Worm (Caenorhabditis elegans): ENCODE results near the gene srh-1.

Gene srh-1

ce11 chrV:11485558-11485957 is at the start of gene srh-1:
Gene srh-1 (plus strand): TSS chrV:11485858.
- no peak for TF ChIP-seq Y105C5A.15 (GFP tag; IDR thresholded peaks at IDR 0.05)
- no peak for TF ChIP-seq tag-97 (GFP tag; IDR thresholded peaks at IDR 0.05)
- no peak for TF ChIP-seq nhr-76 (tag; optimal IDR thresholded peaks at IDR 0.05)
- no peak for TF ChIP-seq ama-1 (optimal IDR thresholded peaks at IDR 0.05)
- TF ChIP-seq Y5F2A.4 (GFP tag; optimal IDR thresholded peaks at IDR 0.05): no peak
- no peak for TF ChIP-seq pqm-1 (tag; optimal IDR thresholded peaks at IDR 0.05)
- TF ChIP-seq nhr-6 (tag; optimal IDR thresholded peaks at IDR 0.05): no peak
- no peak for TF ChIP-seq snpc-4 (tag; optimal IDR thresholded peaks at IDR 0.05)
- no peak for TF ChIP-seq nhr-102 (tag; optimal IDR thresholded peaks at IDR 0.05)
- TF ChIP-seq unc-39 (tag; optimal IDR thresholded peaks at IDR 0.05): no peak
- TF ChIP-seq snpc-1.2 (GFP tag; IDR thresholded peaks at IDR 0.05): no peak

- TF ChIP-seq tag-97 (GFP tag; IDR thresholded peaks at IDR 0.05) (no peak), madf-9 (GFP tag; conservative IDR thresholded peaks at IDR 0.05) (no peak), lir-3 (tag; optimal IDR thresholded peaks at IDR 0.05) (no peak), aha-1 (tag) (peak; percentile 80), cey-2 (tag; optimal IDR thresholded peaks at IDR 0.05; ENCODE audit: borderline replicate concordance, insufficient read depth) (no peak)
These were observed 49.3 kb upstream of the srh-1 start for ce11 chrV:11436407-11436806.

- TF ChIP-seq Y105C5A.15 (GFP tag; IDR thresholded peaks at IDR 0.05) (no peak), mdt-29 (GFP tag; IDR thresholded peaks at IDR 0.05) (no peak), mep-1 (tag; optimal IDR thresholded peaks at IDR 0.05) (no peak)
These were observed 47.2 kb upstream of the srh-1 start, which contains the start of gene dmsr-1 for ce11 chrV:11438464-11438863. Gene dmsr-1 (plus strand): TSS chrV:11438764.

- no peak for TF ChIP-seq F44E2.7 (GFP tag; IDR thresholded peaks at IDR 0.05)
- TF ChIP-seq unc-62 (GFP tag; optimal IDR thresholded peaks at IDR 0.05 in 1 of 2): peak in 1 of 2 experiments; percentile 94
- no peak for TF ChIP-seq unc-62 (tag; optimal IDR thresholded peaks at IDR 0.05)
These were observed 46.5 kb upstream of the srh-1 start for ce11 chrV:11439202-11439601.

ce11 chrV:11443503-11443902 is 42.2 kb upstream of the srh-1 start, which contains the start of gene F57B7.2:
Gene F57B7.2 (minus strand): TSS chrV:11443603.
- TF ChIP-seq aly-2 (tag; optimal IDR thresholded peaks at IDR 0.05): no peak
- TF ChIP-seq lsy-2 (tag; optimal IDR thresholded peaks at IDR 0.05): peak in 1 of 2 experiments; percentile 20

ce11 chrV:11445375-11445774 is 40.3 kb upstream of the srh-1 start:
- TF ChIP-seq unc-39 (tag; optimal IDR thresholded peaks at IDR 0.05) (no peak), mdl-1 (tag; optimal IDR thresholded peaks at IDR 0.05) (peak in 1 of 2 experiments; percentile 56), duxl-1 (tag; optimal IDR thresholded peaks at IDR 0.05; ENCODE audit: poor library complexity) (no peak), set-16 (GFP tag; IDR thresholded peaks at IDR 0.05) (peak; percentile 60; the same call in 1 of the 2 replicates), hif-1 (tag; optimal IDR thresholded peaks at IDR 0.05) (peak in 1 of 2 experiments; percentile 18), skn-1 (tag; optimal IDR thresholded peaks at IDR 0.05) (no peak), ztf-7 (tag; optimal IDR thresholded peaks at IDR 0.05) (no peak), nhr-6 (tag; optimal IDR thresholded peaks at IDR 0.05) (no peak), cey-2 (tag; optimal IDR thresholded peaks at IDR 0.05; ENCODE audit: borderline replicate concordance, insufficient read depth) (no peak), dmd-6 (GFP tag; IDR thresholded peaks at IDR 0.05) (no peak), hlh-11 (tag; optimal IDR thresholded peaks at IDR 0.05) (peak; percentile 5), unc-62 (GFP tag; optimal IDR thresholded peaks at IDR 0.05 in 1 of 2) (no peak), unc-62 (tag; optimal IDR thresholded peaks at IDR 0.05) (no peak), mxl-3 (GFP tag; optimal IDR thresholded peaks at IDR 0.05) (no peak), lin-13 (GFP tag; optimal IDR thresholded peaks at IDR 0.05) (no peak), rbr-2 (tag; optimal IDR thresholded peaks at IDR 0.05) (peak; percentile 44), hlh-30 (tag; optimal IDR thresholded peaks at IDR 0.05; ENCODE audit: insufficient read depth) (peak; percentile 7), lin-39 (tag; optimal IDR thresholded peaks at IDR 0.05) (no peak), Y5F2A.4 (GFP tag; optimal IDR thresholded peaks at IDR 0.05) (no peak), egl-43 (GFP tag; IDR thresholded peaks at IDR 0.05) (0 out of 2 replicates have a peak, but pooled peaks have one; percentile 55), tag-97 (GFP tag; IDR thresholded peaks at IDR 0.05) (no peak), ces-1 (GFP tag; optimal IDR thresholded peaks at IDR 0.05) (no peak), pqm-1 (tag; optimal IDR thresholded peaks at IDR 0.05) (no peak), nhr-77 (tag; optimal IDR thresholded peaks at IDR 0.05) (no peak), nhr-48 (tag; optimal IDR thresholded peaks at IDR 0.05) (no peak), madf-5 (GFP tag; IDR thresholded peaks at IDR 0.05) (no peak), ceh-62 (tag; optimal IDR thresholded peaks at IDR 0.05) (no peak), hmg-1.1 (GFP tag; IDR thresholded peaks at IDR 0.05) (peak; percentile 63), aha-1 (tag) (peak; percentile 96)

Data from whole organism, L4 larva.